Worm (Caenorhabditis elegans): ENCODE measurements around the gene tps-1.

tps-1 gene

ce11 chrX:17451410-17451809 is 22.9 kb downstream of the tps-1 start, which contains the start of gene C36E6.2 (continued):
- peak; percentile 11 for TF ChIP-seq nhr-102 (tag; optimal IDR thresholded peaks at IDR 0.05)
- no peak for TF ChIP-seq skn-1 (tag; optimal IDR thresholded peaks at IDR 0.05)
- TF ChIP-seq daf-16 (GFP tag; optimal IDR thresholded peaks at IDR 0.05): no peak
- no peak for TF ChIP-seq daf-16 (tag; optimal IDR thresholded peaks at IDR 0.05)
- peak; percentile 86 for TF ChIP-seq dve-1 (tag; optimal IDR thresholded peaks at IDR 0.05; ENCODE audit: insufficient read depth)
- TF ChIP-seq daf-8 (GFP tag; IDR thresholded peaks at IDR 0.05): no peak
- TF ChIP-seq nhr-10 (tag; optimal IDR thresholded peaks at IDR 0.05): no peak
- TF ChIP-seq nhr-111 (GFP tag; optimal IDR thresholded peaks at IDR 0.05): no peak
- no peak for TF ChIP-seq pha-4 (GFP tag; IDR thresholded peaks at IDR 0.05)
- peak; percentile 69 for TF ChIP-seq pha-4 (tag; optimal IDR thresholded peaks at IDR 0.05)
- no peak for TF ChIP-seq lin-1 (GFP tag; IDR thresholded peaks at IDR 0.05)
- peak; percentile 47 for TF ChIP-seq nhr-48 (tag; optimal IDR thresholded peaks at IDR 0.05)
- TF ChIP-seq T26A8.4 (GFP tag; IDR thresholded peaks at IDR 0.05): no peak
- no peak for TF ChIP-seq ztf-11 (tag; optimal IDR thresholded peaks at IDR 0.05)
- peak; percentile 45 for TF ChIP-seq dmd-6 (GFP tag; IDR thresholded peaks at IDR 0.05)
- no peak for TF ChIP-seq snpc-1.2 (GFP tag; IDR thresholded peaks at IDR 0.05)
- peak; percentile 21 for TF ChIP-seq nhr-11 (tag; optimal IDR thresholded peaks at IDR 0.05)
- TF ChIP-seq madf-9 (GFP tag; conservative IDR thresholded peaks at IDR 0.05): no peak
- TF ChIP-seq mes-2 (tag; optimal IDR thresholded peaks at IDR 0.05; ENCODE audit: poor library complexity, severe bottlenecking): peak; percentile 79
- no peak for TF ChIP-seq lim-7 (GFP tag; IDR thresholded peaks at IDR 0.05)
- peak; percentile 58 for TF ChIP-seq rbr-2 (tag; optimal IDR thresholded peaks at IDR 0.05)
- no peak for TF ChIP-seq Y5F2A.4 (GFP tag; optimal IDR thresholded peaks at IDR 0.05)
- TF ChIP-seq snpc-4 (tag; optimal IDR thresholded peaks at IDR 0.05): no peak
- no peak for TF ChIP-seq ceh-44 (GFP tag; IDR thresholded peaks at IDR 0.05)
- TF ChIP-seq aha-1 (tag): peak; percentile 99
- TF ChIP-seq zag-1 (tag; optimal IDR thresholded peaks at IDR 0.05): no peak
- TF ChIP-seq ceh-20 (GFP tag; IDR thresholded peaks at IDR 0.05): no peak
- TF ChIP-seq unc-39 (tag; optimal IDR thresholded peaks at IDR 0.05): no peak
- TF ChIP-seq Y75B8A.6 (GFP tag; IDR thresholded peaks at IDR 0.05): no peak
- TF ChIP-seq zip-2 (tag; optimal IDR thresholded peaks at IDR 0.05): peak; percentile 13
- TF ChIP-seq tra-1 (GFP tag; IDR thresholded peaks at IDR 0.05): no peak
- no peak for TF ChIP-seq ces-1 (GFP tag; optimal IDR thresholded peaks at IDR 0.05)
- TF ChIP-seq egl-43 (GFP tag; IDR thresholded peaks at IDR 0.05): no peak
- no peak for TF ChIP-seq nhr-41 (GFP tag; IDR thresholded peaks at IDR 0.05)
- no peak for TF ChIP-seq ZK546.5 (tag; optimal IDR thresholded peaks at IDR 0.05)
- TF ChIP-seq aly-2 (tag; optimal IDR thresholded peaks at IDR 0.05): no peak
- TF ChIP-seq php-3 (GFP tag; IDR thresholded peaks at IDR 0.05): no peak
- no peak for TF ChIP-seq lin-38 (GFP tag; IDR thresholded peaks at IDR 0.05)
- peak; percentile 67 for TF ChIP-seq hlh-11 (tag; optimal IDR thresholded peaks at IDR 0.05)
- TF ChIP-seq vab-7 (GFP tag; IDR thresholded peaks at IDR 0.05): 0 out of 2 replicates have a peak, but pooled peaks have one; percentile 15
- peak; percentile 51 for TF ChIP-seq fkh-10 (GFP tag; optimal IDR thresholded peaks at IDR 0.05)
- peak; percentile 65 for TF ChIP-seq duxl-1 (tag; optimal IDR thresholded peaks at IDR 0.05; ENCODE audit: poor library complexity)
- no peak for TF ChIP-seq nhr-76 (tag; optimal IDR thresholded peaks at IDR 0.05)
- TF ChIP-seq nhr-42 (GFP tag; IDR thresholded peaks at IDR 0.05): no peak
- TF ChIP-seq T20F7.1 (GFP tag; optimal IDR thresholded peaks at IDR 0.05): peak; percentile 24
- no peak for TF ChIP-seq arid-1 (GFP tag; conservative IDR thresholded peaks at IDR 0.05)
- no peak for TF ChIP-seq F49E8.2 (tag; optimal IDR thresholded peaks at IDR 0.05; ENCODE audit: borderline replicate concordance)
- no peak for TF ChIP-seq ceh-28 (tag; optimal IDR thresholded peaks at IDR 0.05)

Data from whole organism, L4 larva.